Worm (Caenorhabditis elegans) whole organism, midembryonic: Measurements from ENCODE around the gene VZK822L.2.

ENCODE experiments used
- T22C8.4 ChIP-seq: fragments of 200-800 bp; sonication (Bioruptor generic); IDR thresholded peaks from 2 replicates; pipeline ENCODE4 v1.3.6; 2022; ENCODE audit warnings: missing genetic modification characterization, missing compliant biosample characterization
- cog-1 ChIP-seq: sonication (generic microtip); optimal IDR thresholded peaks from 2 replicates; lab custom pipeline; 2016; ENCODE audit warnings: missing genetic modification characterization, missing compliant biosample characterization
- klf-2 ChIP-seq: fragments of 200-800 bp; sonication (Bioruptor generic); conservative IDR thresholded peaks from 2 replicates; pipeline ENCODE4 v1.3.6; 2022; ENCODE audit warnings: missing genetic modification reagents, missing genetic modification characterization, missing compliant biosample characterization

ce11 chrIV:11925346-11926075 lies 13.7 kb downstream of the VZK822L.2 start, which contains the start of the genes srlf-33 and srlf-32:
- no peak for TF ChIP-seq cog-1 (tag; lab: Kevin White, UChicago)
- TF ChIP-seq klf-2 (GFP tag; lab: Robert Waterston, UW) = no peak
- TF ChIP-seq T22C8.4 (GFP tag; lab: Robert Waterston, UW) = no peak
